Fruit fly (Drosophila melanogaster) whole organism, embryonic: ENCODE measurements around the gene CG18428.
A peak's percentile ranks its signal among the peaks of the same experiment; 100 is the strongest.

Experiments used
- Atf6 ChIP-seq: fragments of 200-800 bp; sonication (Bioruptor generic); IDR thresholded peaks from 2 replicates; pipeline ENCODE4 v1.3.6; 2022; ENCODE audit warnings: missing biosample characterization, missing genetic modification characterization
- B-H2 ChIP-seq: fragments of 200-800 bp; sonication (Bioruptor generic); optimal IDR thresholded peaks from 2 replicates; lab custom pipeline; 2018; ENCODE audit warnings: missing biosample characterization, mild to moderate bottlenecking, missing genetic modification characterization
- BtbVII ChIP-seq: fragments of 200-800 bp; sonication (Bioruptor generic); optimal IDR thresholded peaks from 3 replicates; lab custom pipeline; 2017; ENCODE audit warnings: missing biosample characterization, mild to moderate bottlenecking, missing genetic modification characterization
- CG10321 ChIP-seq: fragments of 200-800 bp; sonication (Bioruptor generic); IDR thresholded peaks from 2 replicates; pipeline ENCODE4 v1.3.6; 2022; ENCODE audit warnings: missing biosample characterization, missing genetic modification characterization
- CG11723 ChIP-seq: fragments of 200-800 bp; sonication (Bioruptor generic); optimal IDR thresholded peaks from 2 replicates; lab custom pipeline; 2017; ENCODE audit warnings: missing biosample characterization, mild to moderate bottlenecking, missing genetic modification characterization
- CG1233 ChIP-seq: fragments of 200-800 bp; sonication (Bioruptor generic); optimal IDR thresholded peaks from 4 replicates; lab custom pipeline; 2018; ENCODE audit warnings: missing biosample characterization, mild to moderate bottlenecking, missing genetic modification characterization
- CG13296 ChIP-seq: fragments of 200-800 bp; sonication (Bioruptor generic); optimal IDR thresholded peaks from 3 replicates; lab custom pipeline; 2018; ENCODE audit warnings: missing biosample characterization, mild to moderate bottlenecking, missing genetic modification characterization
- CG14014 ChIP-seq: fragments of 200-800 bp; sonication (Bioruptor generic); IDR thresholded peaks from 2 replicates; pipeline ENCODE4 v1.3.6; 2022; ENCODE audit warnings: missing biosample characterization, missing genetic modification characterization
- CG15514 ChIP-seq: fragments of 200-800 bp; sonication (Bioruptor generic); optimal IDR thresholded peaks from 3 replicates; lab custom pipeline; 2017; ENCODE audit warnings: missing biosample characterization, missing genetic modification characterization, mild to moderate bottlenecking, moderate library complexity, missing genetic modification reagents
- CG17359 ChIP-seq: fragments of 200-800 bp; sonication (Bioruptor generic); optimal IDR thresholded peaks from 3 replicates; lab custom pipeline; 2018; ENCODE audit warnings: missing biosample characterization, mild to moderate bottlenecking, missing genetic modification characterization, moderate library complexity
- CG17829 ChIP-seq: fragments of 200-800 bp; optimal IDR thresholded peaks from 2 replicates; lab custom pipeline; 2019; ENCODE audit warnings: missing biosample characterization, mild to moderate bottlenecking, missing genetic modification characterization, moderate library complexity
- CG18262 ChIP-seq: fragments of 200-800 bp; optimal IDR thresholded peaks from 3 replicates; lab custom pipeline; 2019; ENCODE audit warnings: missing biosample characterization, mild to moderate bottlenecking, missing genetic modification characterization, moderate library complexity
- CG2120 ChIP-seq: fragments of 200-800 bp; sonication (Bioruptor generic); optimal IDR thresholded peaks from 3 replicates; lab custom pipeline; 2016; ENCODE audit warnings: missing biosample characterization, missing genetic modification characterization
- CG2678 ChIP-seq: fragments of 200-800 bp; sonication (Bioruptor generic); optimal IDR thresholded peaks from 3 replicates; lab custom pipeline; 2019; ENCODE audit warnings: missing biosample characterization, mild to moderate bottlenecking, missing genetic modification characterization, moderate library complexity
- CG3281 ChIP-seq: fragments of 200-800 bp; sonication (Bioruptor generic); optimal IDR thresholded peaks from 3 replicates; lab custom pipeline; 2017; ENCODE audit warnings: missing biosample characterization, mild to moderate bottlenecking, missing genetic modification characterization
- CG4617 ChIP-seq: fragments of 200-800 bp; sonication (Bioruptor generic); optimal IDR thresholded peaks from 3 replicates; lab custom pipeline; 2016; ENCODE audit warnings: missing biosample characterization, missing genetic modification characterization, borderline replicate concordance
- CG4730 ChIP-seq: fragments of 200-800 bp; sonication (Bioruptor generic); IDR thresholded peaks from 2 replicates; pipeline ENCODE4 v1.3.6; 2022; ENCODE audit warnings: missing biosample characterization, missing genetic modification characterization
- CG8924 ChIP-seq: fragments of 200-800 bp; optimal IDR thresholded peaks from 3 replicates; lab custom pipeline; 2019; ENCODE audit warnings: missing biosample characterization, mild to moderate bottlenecking, missing genetic modification characterization, moderate library complexity
- E2f1 ChIP-seq: fragments of 200-800 bp; sonication (Bioruptor generic); IDR thresholded peaks from 2 replicates; pipeline ENCODE4 v1.3.6; 2022; ENCODE audit warnings: missing biosample characterization, missing genetic modification characterization
- Eip74EF ChIP-seq, 2 experiments: fragments of 200-800 bp in 1 of 2; fragments of >200 bp in 1 of 2; sonication (Bioruptor generic) in 1 of 2; optimal IDR thresholded peaks; 2 replicates each; lab custom pipeline; 2017 to 2019; ENCODE audit warnings: missing biosample characterization in 2 of 2, missing genetic modification characterization in 2 of 2, mild to moderate bottlenecking in 1 of 2, moderate library complexity in 1 of 2
- Ets65A ChIP-seq: fragments of 200-800 bp; sonication (Bioruptor generic); peaks from one replicate; lab custom pipeline; 2016; ENCODE audit warnings: missing biosample characterization, missing genetic modification characterization
- Fer1 ChIP-seq: fragments of 200-800 bp; sonication (Bioruptor generic); optimal IDR thresholded peaks from 2 replicates; lab custom pipeline; 2017; ENCODE audit warnings: missing biosample characterization, mild to moderate bottlenecking, missing genetic modification characterization
- Fer2 ChIP-seq: fragments of 200-800 bp; sonication (Bioruptor generic); optimal IDR thresholded peaks from 2 replicates; lab custom pipeline; 2018; ENCODE audit warnings: missing biosample characterization, mild to moderate bottlenecking, missing genetic modification characterization, moderate library complexity
- Fer3 ChIP-seq: fragments of 200-800 bp; sonication (Bioruptor generic); optimal IDR thresholded peaks from 2 replicates; lab custom pipeline; 2018; ENCODE audit warnings: missing biosample characterization, mild to moderate bottlenecking, missing genetic modification characterization, moderate library complexity
- HHEX ChIP-seq: fragments of 200-800 bp; sonication (Bioruptor generic); optimal IDR thresholded peaks from 3 replicates; lab custom pipeline; 2017; ENCODE audit warnings: missing biosample characterization, mild to moderate bottlenecking, missing genetic modification characterization, missing genetic modification reagents
- Hsf ChIP-seq: fragments of 200-800 bp; sonication (Bioruptor generic); optimal IDR thresholded peaks from 3 replicates; lab custom pipeline; 2016; ENCODE audit warnings: missing biosample characterization, missing genetic modification characterization
- Meics ChIP-seq: fragments of 200-800 bp; sonication (Bioruptor generic); optimal IDR thresholded peaks from 2 replicates; lab custom pipeline; 2017; ENCODE audit warnings: missing biosample characterization, mild to moderate bottlenecking, missing genetic modification characterization
- PHDP ChIP-seq: fragments of 200-800 bp; sonication (Bioruptor generic); optimal IDR thresholded peaks from 3 replicates; lab custom pipeline; 2018; ENCODE audit warnings: missing biosample characterization, mild to moderate bottlenecking, missing genetic modification characterization, moderate library complexity
- Rfx ChIP-seq: fragments of 200-800 bp; sonication (Bioruptor generic); IDR thresholded peaks from 2 replicates; pipeline ENCODE4 v1.3.6; 2022; ENCODE audit warnings: missing biosample characterization, missing genetic modification characterization
- ash1 ChIP-seq: fragments of 200-800 bp; sonication (Bioruptor generic); optimal IDR thresholded peaks from 2 replicates; lab custom pipeline; 2018; ENCODE audit warnings: missing biosample characterization, mild to moderate bottlenecking, missing genetic modification characterization
- bowl ChIP-seq: fragments of 200-800 bp; sonication (Bioruptor generic); IDR thresholded peaks from 2 replicates; pipeline ENCODE4 v1.3.6; 2022; ENCODE audit warnings: missing biosample characterization, missing genetic modification characterization
- caup ChIP-seq: fragments of 200-800 bp; sonication (Bioruptor generic); optimal IDR thresholded peaks from 3 replicates; lab custom pipeline; 2017; ENCODE audit warnings: missing biosample characterization, mild to moderate bottlenecking, missing genetic modification characterization, moderate library complexity; ENCODE audit not compliant: severe bottlenecking
- ci ChIP-seq: fragments of 200-800 bp; sonication (Bioruptor generic); IDR thresholded peaks from 3 replicates; pipeline ENCODE4 v1.3.6; 2022; ENCODE audit warnings: missing biosample characterization, missing genetic modification characterization
- cwo ChIP-seq: fragments of 200-800 bp; sonication (Bioruptor generic); optimal IDR thresholded peaks from 3 replicates; lab custom pipeline; 2017; ENCODE audit warnings: missing biosample characterization, missing genetic modification characterization, mild to moderate bottlenecking, moderate library complexity, missing genetic modification reagents
- gem ChIP-seq: fragments of 200-800 bp; sonication (Bioruptor generic); optimal IDR thresholded peaks from 2 replicates; lab custom pipeline; 2019; ENCODE audit warnings: missing biosample characterization, mild to moderate bottlenecking, missing genetic modification characterization, moderate library complexity
- ind ChIP-seq: fragments of 200-800 bp; sonication (Bioruptor generic); optimal IDR thresholded peaks from 3 replicates; lab custom pipeline; 2016; ENCODE audit warnings: missing biosample characterization, missing genetic modification characterization
- klu ChIP-seq: fragments of 200-800 bp; sonication (Bioruptor generic); IDR thresholded peaks from 2 replicates; pipeline ENCODE4 v1.3.6; 2022; ENCODE audit warnings: missing biosample characterization, missing genetic modification characterization
- lab ChIP-seq: fragments of 200-800 bp; sonication (Bioruptor generic); optimal IDR thresholded peaks from 3 replicates; lab custom pipeline; 2017; ENCODE audit warnings: missing biosample characterization, missing genetic modification characterization, mild to moderate bottlenecking, moderate library complexity, missing genetic modification reagents
- maf-S ChIP-seq: fragments of 200-800 bp; sonication (Bioruptor generic); optimal IDR thresholded peaks from 2 replicates; lab custom pipeline; 2016; ENCODE audit warnings: missing biosample characterization, missing genetic modification characterization
- sd ChIP-seq: fragments of 200-800 bp; sonication (Bioruptor generic); optimal IDR thresholded peaks from 3 replicates; lab custom pipeline; 2018; ENCODE audit warnings: missing biosample characterization, mild to moderate bottlenecking, missing genetic modification characterization, moderate library complexity
- sisA ChIP-seq: fragments of 200-800 bp; sonication (Bioruptor generic); IDR thresholded peaks from 2 replicates; pipeline ENCODE4 v1.3.6; 2022; ENCODE audit warnings: missing biosample characterization, missing genetic modification characterization
- sqz ChIP-seq: fragments of 200-800 bp; sonication (Bioruptor generic); optimal IDR thresholded peaks from 3 replicates; lab custom pipeline; 2018; ENCODE audit warnings: missing biosample characterization, mild to moderate bottlenecking, missing genetic modification characterization
- stc ChIP-seq: fragments of 200-800 bp; sonication (Bioruptor generic); IDR thresholded peaks from 2 replicates; pipeline ENCODE4 v1.3.6; 2022; ENCODE audit warnings: missing biosample characterization, missing genetic modification characterization
- sug ChIP-seq: fragments of 200-800 bp; optimal IDR thresholded peaks from 2 replicates; lab custom pipeline; 2019; ENCODE audit warnings: missing biosample characterization, mild to moderate bottlenecking, missing genetic modification characterization, moderate library complexity
- tna ChIP-seq: fragments of 200-800 bp; sonication (Bioruptor generic); IDR thresholded peaks from 2 replicates; pipeline ENCODE4 v1.3.6; 2022; ENCODE audit warnings: missing biosample characterization, missing genetic modification characterization; ENCODE audit not compliant: partially characterized antibody
- tx ChIP-seq: fragments of 200-800 bp; sonication (Bioruptor generic); optimal IDR thresholded peaks from 2 replicates; lab custom pipeline; 2016; ENCODE audit warnings: missing biosample characterization, missing genetic modification characterization
- vvl ChIP-seq: fragments of 200-800 bp; sonication (Bioruptor generic); IDR thresholded peaks from 2 replicates; pipeline ENCODE4 v1.3.6; 2022; ENCODE audit warnings: missing biosample characterization, missing genetic modification characterization
- zen ChIP-seq: fragments of 200-800 bp; sonication (Bioruptor generic); optimal IDR thresholded peaks from 3 replicates; lab custom pipeline; 2018; ENCODE audit warnings: missing biosample characterization, mild to moderate bottlenecking, missing genetic modification characterization, moderate library complexity

CG18428 gene

dm6 chr3R:24100717-24101116 lies 8.4 kb upstream of the CG18428 start (continued):
- TF ChIP-seq tx (GFP tag; lab: Kevin White, UChicago) (no peak), Hsf (GFP tag; lab: Kevin White, UChicago) (peak; percentile 2), CG18262 (tag; lab: Kevin White, UChicago) (peak; percentile 22), klu (no peak), bowl (no peak), ind (no peak), CG17829 (tag; lab: Kevin White, UChicago) (no peak), Fer2 (no peak), Rfx (peak; percentile 60), cwo (GFP tag; lab: Kevin White, UChicago) (no peak), E2f1 (GFP tag; lab: Robert Waterston, UW) (0 out of 2 replicates have a peak, but pooled peaks have one; percentile 16), CG4730 (GFP tag; lab: Robert Waterston, UW) (no peak), CG2120 (GFP tag; lab: Kevin White, UChicago) (peak; percentile 56), stc (no peak), vvl (GFP tag; lab: Robert Waterston, UW) (peak; percentile 56)
- TF ChIP-seq, all 482 proteins: peak for 84

DNA sequence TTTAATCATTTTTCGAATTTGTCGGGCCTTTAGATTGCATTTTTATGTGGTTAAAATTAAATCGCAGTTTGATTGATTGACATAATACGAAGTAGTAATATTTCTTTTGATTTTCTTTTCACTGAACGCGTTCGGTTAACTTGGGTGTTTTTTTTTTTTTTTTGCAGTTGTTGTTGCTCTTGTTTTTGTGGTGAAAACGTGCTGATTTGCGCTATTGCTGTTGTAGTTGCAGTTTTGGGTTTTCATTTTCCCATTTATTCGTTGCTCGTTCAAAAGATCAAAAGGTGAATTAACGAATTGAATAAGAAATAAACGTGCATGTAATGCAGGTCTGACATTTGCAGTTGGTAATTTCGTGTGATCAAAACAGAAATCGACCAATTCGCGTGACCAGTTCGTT lies 7.7 kb upstream of the CG18428 start:
- TF ChIP-seq Ets65A = peak; percentile 37
- TF ChIP-seq tna (GFP tag; lab: Robert Waterston, UW) = no peak

dm6 chr3R:24102387-24102786 lies 6.7 kb upstream of the CG18428 start:
- peak; percentile 50 for TF ChIP-seq Fer1 (GFP tag; lab: Kevin White, UChicago)
- no peak for TF ChIP-seq sisA (GFP tag; lab: Robert Waterston, UW)
- TF ChIP-seq CG8924 (tag; lab: Kevin White, UChicago) = peak; percentile 15
- TF ChIP-seq sqz (GFP tag; lab: Kevin White, UChicago) = peak; percentile 14
- TF ChIP-seq lab (GFP tag; lab: Kevin White, UChicago) = peak; percentile 46
- TF ChIP-seq CG17359 (tag; lab: Kevin White, UChicago) = peak; percentile 15
- peak; percentile 16 for TF ChIP-seq HHEX (GFP tag; lab: Kevin White, UChicago)
- no peak for TF ChIP-seq CG4617
- peak; percentile 46 for TF ChIP-seq B-H2 (GFP tag; lab: Kevin White, UChicago)
- peak; percentile 40 for TF ChIP-seq CG3281 (GFP tag; lab: Kevin White, UChicago)
- TF ChIP-seq BtbVII = peak; percentile 57
- peak; percentile 42 for TF ChIP-seq caup (GFP tag; lab: Kevin White, UChicago)
- TF ChIP-seq Atf6 (GFP tag; lab: Robert Waterston, UW) = peak; percentile 46; the same call in 1 of the 2 replicates
- TF ChIP-seq PHDP = peak; percentile 48
- peak; percentile 15; the same call in 1 of the 2 replicates for TF ChIP-seq CG14014 (GFP tag; lab: Robert Waterston, UW)
- no peak for TF ChIP-seq zen (tag; lab: Kevin White, UChicago)
- TF ChIP-seq CG11723 (GFP tag; lab: Kevin White, UChicago) = no peak
- peak; percentile 43 for TF ChIP-seq Fer3
- no peak for TF ChIP-seq ash1 (GFP tag; lab: Kevin White, UChicago)
- peak; percentile 11 for TF ChIP-seq CG15514 (GFP tag; lab: Kevin White, UChicago)
- no peak for TF ChIP-seq CG10321 (GFP tag; lab: Robert Waterston, UW)
- peak; percentile 37 for TF ChIP-seq gem (tag; lab: Kevin White, UChicago)
- peak; percentile 66 for TF ChIP-seq CG2678 (tag; lab: Kevin White, UChicago)
- TF ChIP-seq sd (tag; lab: Kevin White, UChicago) = peak; percentile 77
- peak; percentile 52 for TF ChIP-seq CG13296
- peak; percentile 23 for TF ChIP-seq sug (tag; lab: Kevin White, UChicago)
- TF ChIP-seq Eip74EF (GFP tag; optimal IDR thresholded peaks at IDR 0.05; lab: Kevin White, UChicago) = peak in 1 of 2 experiments; percentile 77
- TF ChIP-seq Meics (GFP tag; lab: Kevin White, UChicago) = peak; percentile 29
- no peak for TF ChIP-seq ci (GFP tag; lab: Robert Waterston, UW)
- TF ChIP-seq CG1233 (GFP tag; lab: Kevin White, UChicago) = peak; percentile 23
- no peak for TF ChIP-seq maf-S (GFP tag; lab: Kevin White, UChicago)
